Fruit fly (Drosophila melanogaster) whole organism, embryonic: Measurements from ENCODE around the gene CG5731.
A peak's percentile ranks its signal among the peaks of the same experiment; 100 is the strongest.

ENCODE experiments used
- BEAF-32 ChIP-seq: fragments of 200-800 bp; sonication (Bioruptor generic); optimal IDR thresholded peaks from 3 replicates; lab custom pipeline; 2017; ENCODE audit warnings: missing biosample characterization, missing genetic modification characterization, mild to moderate bottlenecking, moderate library complexity, missing genetic modification reagents
- CG1024 ChIP-seq: fragments of 200-800 bp; sonication (Bioruptor generic); IDR thresholded peaks from 2 replicates; pipeline ENCODE4 v1.3.6; 2022; ENCODE audit warnings: missing biosample characterization, missing genetic modification characterization
- CG10959 ChIP-seq: fragments of 200-800 bp; sonication (Bioruptor generic); IDR thresholded peaks from 2 replicates; pipeline ENCODE4 v1.3.6; 2022; ENCODE audit warnings: missing biosample characterization, missing genetic modification characterization
- CG1233 ChIP-seq: fragments of 200-800 bp; sonication (Bioruptor generic); optimal IDR thresholded peaks from 4 replicates; lab custom pipeline; 2018; ENCODE audit warnings: missing biosample characterization, mild to moderate bottlenecking, missing genetic modification characterization
- CG12942 ChIP-seq: fragments of 200-800 bp; sonication (Bioruptor generic); optimal IDR thresholded peaks from 3 replicates; lab custom pipeline; 2016; ENCODE audit warnings: missing biosample characterization, missing genetic modification characterization
- CG15269 ChIP-seq: fragments of 200-800 bp; sonication (Bioruptor generic); optimal IDR thresholded peaks from 2 replicates; lab custom pipeline; 2018; ENCODE audit warnings: missing biosample characterization, mild to moderate bottlenecking, missing genetic modification characterization, moderate library complexity
- CG15696 ChIP-seq: fragments of 200-800 bp; sonication (Bioruptor generic); optimal IDR thresholded peaks from 2 replicates; lab custom pipeline; 2019; ENCODE audit warnings: missing biosample characterization, mild to moderate bottlenecking, missing genetic modification characterization, moderate library complexity
- CG1603 ChIP-seq: fragments of 200-800 bp; sonication (Bioruptor generic); optimal IDR thresholded peaks from 2 replicates; lab custom pipeline; 2019; ENCODE audit warnings: missing biosample characterization, mild to moderate bottlenecking, missing genetic modification characterization, moderate library complexity
- CG17361 ChIP-seq: fragments of 200-800 bp; sonication (Bioruptor generic); IDR thresholded peaks from 3 replicates; pipeline ENCODE4 v1.3.6; 2022; ENCODE audit warnings: missing biosample characterization, missing genetic modification characterization
- CG17802 ChIP-seq: fragments of 200-800 bp; sonication (Bioruptor generic); optimal IDR thresholded peaks from 2 replicates; lab custom pipeline; 2018; ENCODE audit warnings: missing biosample characterization, mild to moderate bottlenecking, missing genetic modification characterization, moderate library complexity
- CG18262 ChIP-seq: fragments of 200-800 bp; optimal IDR thresholded peaks from 3 replicates; lab custom pipeline; 2019; ENCODE audit warnings: missing biosample characterization, mild to moderate bottlenecking, missing genetic modification characterization, moderate library complexity
- CG30020 ChIP-seq: fragments of 200-800 bp; optimal IDR thresholded peaks from 2 replicates; lab custom pipeline; 2019; ENCODE audit warnings: missing biosample characterization, mild to moderate bottlenecking, missing genetic modification characterization, moderate library complexity
- CG6254 ChIP-seq: fragments of 200-800 bp; sonication (Bioruptor generic); optimal IDR thresholded peaks from 3 replicates; lab custom pipeline; 2017; ENCODE audit warnings: mild to moderate bottlenecking, missing biosample characterization, missing genetic modification reagents, missing genetic modification characterization
- CG6654 ChIP-seq: fragments of 200-800 bp; sonication (Bioruptor generic); optimal IDR thresholded peaks from 2 replicates; lab custom pipeline; 2017; ENCODE audit warnings: missing biosample characterization, mild to moderate bottlenecking, missing genetic modification characterization
- CG6854 ChIP-seq: fragments of 200-800 bp; sonication (Bioruptor generic); optimal IDR thresholded peaks from 3 replicates; lab custom pipeline; 2017; ENCODE audit warnings: missing biosample characterization, mild to moderate bottlenecking, missing genetic modification characterization
- CG8388 ChIP-seq: fragments of 200-800 bp; sonication (Bioruptor generic); optimal IDR thresholded peaks from 2 replicates; lab custom pipeline; 2019; ENCODE audit warnings: missing biosample characterization, mild to moderate bottlenecking, missing genetic modification characterization, moderate library complexity
- CG9797 ChIP-seq: fragments of 200-800 bp; sonication (Bioruptor generic); optimal IDR thresholded peaks from 3 replicates; lab custom pipeline; 2018; ENCODE audit warnings: missing biosample characterization, mild to moderate bottlenecking, missing genetic modification characterization
- Dbx ChIP-seq: fragments of 200-800 bp; sonication (Bioruptor generic); IDR thresholded peaks from 3 replicates; pipeline ENCODE4 v1.3.6; 2022; ENCODE audit warnings: missing biosample characterization, missing genetic modification characterization
- Lhr ChIP-seq: fragments of 200-800 bp; sonication (Bioruptor generic); optimal IDR thresholded peaks from 3 replicates; lab custom pipeline; 2017; ENCODE audit warnings: mild to moderate bottlenecking, missing biosample characterization, missing genetic modification reagents, missing genetic modification characterization
- MBD-R2 ChIP-seq: fragments of 200-800 bp; sonication (Bioruptor generic); IDR thresholded peaks from 2 replicates; pipeline ENCODE4 v1.3.6; 2022; ENCODE audit warnings: missing biosample characterization, missing genetic modification characterization
- MESR4 ChIP-seq: fragments of 200-800 bp; sonication (Bioruptor generic); optimal IDR thresholded peaks from 2 replicates; lab custom pipeline; 2018; ENCODE audit warnings: missing biosample characterization, mild to moderate bottlenecking, missing genetic modification characterization, moderate library complexity
- Med ChIP-seq: fragments of 200-800 bp; sonication (Bioruptor generic); peaks from one replicate; lab custom pipeline; 2016; ENCODE audit warnings: missing biosample characterization, missing genetic modification characterization, mild to moderate bottlenecking, inconsistent platforms, moderate library complexity
- Pdp1 ChIP-seq, 2 experiments: fragments of 200-800 bp; sonication (Bioruptor generic); optimal IDR thresholded peaks; 3 replicates each; lab custom pipeline; 2016; ENCODE audit warnings: missing biosample characterization in 2 of 2, missing genetic modification characterization in 2 of 2, mild to moderate bottlenecking in 1 of 2, moderate library complexity in 1 of 2
- Six4 ChIP-seq: fragments of 200-800 bp; sonication (Bioruptor generic); optimal IDR thresholded peaks from 2 replicates; lab custom pipeline; 2016; ENCODE audit warnings: missing biosample characterization, missing genetic modification characterization
- Sry-δ ChIP-seq: fragments of 200-800 bp; sonication (Bioruptor generic); optimal IDR thresholded peaks from 2 replicates; lab custom pipeline; 2016; ENCODE audit warnings: missing biosample characterization, missing genetic modification characterization
- YL-1 ChIP-seq: fragments of 200-800 bp; sonication (Bioruptor generic); optimal IDR thresholded peaks from 3 replicates; lab custom pipeline; 2017; ENCODE audit warnings: missing biosample characterization, mild to moderate bottlenecking, missing genetic modification characterization
- ac ChIP-seq: fragments of 200-800 bp; sonication (Bioruptor generic); optimal IDR thresholded peaks from 3 replicates; lab custom pipeline; 2017; ENCODE audit warnings: missing biosample characterization, mild to moderate bottlenecking, missing genetic modification characterization
- cad ChIP-seq: fragments of >200 bp; optimal IDR thresholded peaks from 2 replicates; lab custom pipeline; 2017; ENCODE audit warnings: missing biosample characterization, missing genetic modification characterization
- dmrt11E ChIP-seq: fragments of 200-800 bp; sonication (Bioruptor generic); optimal IDR thresholded peaks from 3 replicates; lab custom pipeline; 2018; ENCODE audit warnings: missing biosample characterization, mild to moderate bottlenecking, missing genetic modification characterization, moderate library complexity
- gfzf ChIP-seq: fragments of 200-800 bp; sonication (Bioruptor generic); optimal IDR thresholded peaks from 2 replicates; lab custom pipeline; 2016; ENCODE audit warnings: missing biosample characterization, mild to moderate bottlenecking, missing genetic modification characterization, moderate library complexity
- insv ChIP-seq, 2 experiments: fragments of 200-800 bp; sonication (Bioruptor generic); optimal IDR thresholded peaks; 3 replicates each; lab custom pipeline; 2016 to 2018; ENCODE audit warnings: missing biosample characterization in 2 of 2, missing genetic modification characterization in 2 of 2
- lola ChIP-seq, 3 experiments: fragments of >200 bp in 2 of 3; fragments of 200-800 bp in 1 of 3; sonication (Bioruptor generic) in 1 of 3; optimal IDR thresholded peaks; 2 replicates each; lab custom pipeline; 2017 to 2019; ENCODE audit warnings: missing biosample characterization in 3 of 3, missing genetic modification characterization in 3 of 3, mild to moderate bottlenecking in 1 of 3, moderate library complexity in 1 of 3
- nmo ChIP-seq: fragments of 200-800 bp; sonication (Bioruptor generic); optimal IDR thresholded peaks from 2 replicates; lab custom pipeline; 2018; ENCODE audit warnings: missing biosample characterization, mild to moderate bottlenecking, missing genetic modification characterization, moderate library complexity
- pfk ChIP-seq: fragments of 200-800 bp; sonication (Bioruptor generic); optimal IDR thresholded peaks from 2 replicates; lab custom pipeline; 2018; ENCODE audit warnings: missing biosample characterization, mild to moderate bottlenecking, missing genetic modification characterization, moderate library complexity
- phol ChIP-seq: fragments of 200-800 bp; sonication (Bioruptor generic); optimal IDR thresholded peaks from 3 replicates; lab custom pipeline; 2018; ENCODE audit warnings: missing biosample characterization, mild to moderate bottlenecking, missing genetic modification characterization, moderate library complexity
- row ChIP-seq: fragments of 200-800 bp; sonication (Bioruptor generic); IDR thresholded peaks from 3 replicates; pipeline ENCODE4 v1.3.6; 2022; ENCODE audit warnings: missing biosample characterization, missing genetic modification characterization
- sd ChIP-seq: fragments of 200-800 bp; sonication (Bioruptor generic); optimal IDR thresholded peaks from 3 replicates; lab custom pipeline; 2018; ENCODE audit warnings: missing biosample characterization, mild to moderate bottlenecking, missing genetic modification characterization, moderate library complexity
- sens ChIP-seq: fragments of 200-800 bp; sonication (Bioruptor generic); peaks from one replicate; lab custom pipeline; 2016; ENCODE audit warnings: missing biosample characterization, missing genetic modification characterization
- ssp ChIP-seq: fragments of 200-800 bp; sonication (Bioruptor generic); IDR thresholded peaks from 2 replicates; pipeline ENCODE4 v1.3.6; 2022; ENCODE audit warnings: missing biosample characterization, missing genetic modification characterization
- twi ChIP-seq: fragments of 200-800 bp; optimal IDR thresholded peaks from 2 replicates; lab custom pipeline; 2019; ENCODE audit warnings: missing biosample characterization, mild to moderate bottlenecking, missing genetic modification characterization, moderate library complexity
- wdn ChIP-seq: fragments of 200-800 bp; sonication (Bioruptor generic); IDR thresholded peaks from 2 replicates; pipeline ENCODE4 v1.3.6; 2022; ENCODE audit warnings: missing biosample characterization, missing genetic modification characterization
- zen2 ChIP-seq: fragments of 200-800 bp; sonication (Bioruptor generic); IDR thresholded peaks from 3 replicates; pipeline ENCODE4 v1.3.6; 2022; ENCODE audit warnings: missing biosample characterization, missing genetic modification characterization; ENCODE audit not compliant: partially characterized antibody

CG5731 gene

DNA sequence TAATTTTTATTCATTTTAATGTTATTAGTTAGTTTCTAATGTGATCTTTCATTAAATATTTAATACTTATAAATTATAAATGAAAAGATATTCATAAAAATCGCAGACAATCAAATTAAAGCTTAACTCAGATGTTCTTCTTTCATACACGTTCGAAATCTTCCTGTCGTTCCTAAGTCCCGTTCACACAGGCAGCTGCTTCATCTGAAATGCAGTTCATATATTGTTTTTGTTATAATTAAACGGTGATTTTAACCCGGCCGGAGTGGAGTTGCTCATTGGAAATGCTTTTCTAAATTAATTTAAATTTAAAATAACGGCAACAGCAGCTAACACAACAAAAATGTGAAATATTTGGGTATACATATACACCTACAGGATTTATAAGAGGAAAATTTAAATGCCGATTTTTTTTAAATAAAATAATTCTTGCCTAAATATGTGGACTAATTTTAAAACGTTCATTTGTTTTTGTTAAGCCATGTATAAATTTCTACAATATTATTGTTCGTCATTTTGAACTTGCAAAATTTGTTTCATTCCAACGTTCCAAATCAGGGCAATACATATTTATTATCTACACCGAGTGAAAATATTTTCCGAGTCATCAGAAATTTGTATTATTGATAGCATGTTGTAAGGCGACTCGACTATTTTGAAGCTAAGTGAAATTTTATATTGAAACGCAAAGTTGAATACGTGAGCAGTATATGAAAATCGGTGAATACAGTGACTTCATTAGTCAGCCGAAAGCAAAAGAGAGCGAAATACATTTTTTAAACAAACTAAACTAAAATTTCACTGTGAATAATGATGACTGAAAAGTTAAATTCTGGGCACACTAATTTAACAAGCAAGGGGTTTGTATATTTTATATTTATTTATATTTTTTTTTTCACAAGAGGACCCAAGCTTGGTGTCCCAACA, 29.4 kb upstream of the CG5731 start, which contains the start of gene me31B (continued):
- TF ChIP-seq CG8388 (GFP tag; lab: Kevin White, UChicago) (no peak), CG10959 (GFP tag; lab: Robert Waterston, UW) (no peak), Dbx (no peak), zen2 (GFP tag; lab: Robert Waterston, UW) (no peak), Lhr (GFP tag; lab: Kevin White, UChicago) (peak; percentile 7), CG1024 (GFP tag; lab: Robert Waterston, UW) (peak; percentile 93), Pdp1 (GFP tag; optimal IDR thresholded peaks at IDR 0.05; lab: Kevin White, UChicago) (peak in 1 of 2 experiments; percentile 15), CG15269 (tag; lab: Kevin White, UChicago) (no peak), ac (GFP tag; lab: Kevin White, UChicago) (no peak), gfzf (peak; percentile 40), CG9797 (GFP tag; lab: Kevin White, UChicago) (no peak), row (GFP tag; lab: Robert Waterston, UW) (peak; percentile 75; the same call in 2 of the 3 replicates), CG12942 (GFP tag; lab: Kevin White, UChicago) (peak; percentile 38), MESR4 (GFP tag; lab: Kevin White, UChicago) (peak; percentile 74), Six4 (GFP tag; lab: Kevin White, UChicago) (no peak), Med (GFP tag; lab: Kevin White, UChicago) (peak; percentile 27), CG1603 (tag; lab: Kevin White, UChicago) (peak; percentile 99), Sry-δ (GFP tag; lab: Kevin White, UChicago) (peak; percentile 1), BEAF-32 (GFP tag; lab: Kevin White, UChicago) (peak; percentile 27), twi (tag; lab: Kevin White, UChicago) (peak; percentile 14), wdn (GFP tag; lab: Robert Waterston, UW) (no peak), sens (GFP tag; lab: Kevin White, UChicago) (peak; percentile 9), CG18262 (tag; lab: Kevin White, UChicago) (peak; percentile 15), CG6654 (no peak), insv (GFP tag; optimal IDR thresholded peaks at IDR 0.05; lab: Kevin White, UChicago) (no peak), CG30020 (tag; lab: Kevin White, UChicago) (peak; percentile 100), phol (peak; percentile 60), CG1233 (GFP tag; lab: Kevin White, UChicago) (peak; percentile 17), dmrt11E (tag; lab: Kevin White, UChicago) (peak; percentile 14), CG17802 (tag; lab: Kevin White, UChicago) (peak; percentile 96), ssp (GFP tag; lab: Robert Waterston, UW) (peak; percentile 88), sd (tag; lab: Kevin White, UChicago) (peak; percentile 15), CG17361 (peak; percentile 70; the same call in 1 of the 3 replicates), CG15696 (tag; lab: Kevin White, UChicago) (no peak), CG6254 (GFP tag; lab: Kevin White, UChicago) (no peak), MBD-R2 (GFP tag; lab: Robert Waterston, UW) (0 out of 2 replicates have a peak, but pooled peaks have one; percentile 12), lola (GFP tag; optimal IDR thresholded peaks at IDR 0.05; lab: Kevin White, UChicago) (peak in 1 of 3 experiments; percentile 26), nmo (GFP tag; lab: Kevin White, UChicago) (peak; percentile 61), cad (no peak), pfk (peak; percentile 90), YL-1 (GFP tag; lab: Kevin White, UChicago) (peak; percentile 12), CG6854 (GFP tag; lab: Kevin White, UChicago) (no peak)
